Fruit fly (Drosophila melanogaster): Measurements from ENCODE around the gene Drs.

The Drs gene

DNA sequence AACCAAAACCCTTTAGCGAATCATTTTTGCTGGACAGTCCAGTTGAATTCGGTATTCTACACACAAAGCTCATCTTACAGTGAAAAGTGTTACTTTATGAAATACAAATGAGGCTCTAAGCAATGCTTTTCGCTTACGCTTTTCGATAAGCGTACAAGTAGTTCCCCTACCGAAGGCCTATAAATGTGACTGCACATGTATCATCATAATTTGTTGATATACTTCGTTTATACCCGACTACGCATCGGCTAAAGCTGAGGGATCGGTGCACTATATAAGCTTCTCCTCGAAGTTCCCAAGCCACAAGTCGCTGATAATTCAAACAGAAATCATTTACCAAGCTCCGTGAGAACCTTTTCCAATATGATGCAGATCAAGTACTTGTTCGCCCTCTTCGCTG, at the start of gene Drs:
Gene Drs (plus strand): TSS at position 301 of the 400 bp plus-strand sequence.
- TF ChIP-seq Mnt (GFP tag; optimal IDR thresholded peaks at IDR 0.05): no peak
- no peak for TF ChIP-seq bab1 (GFP tag; optimal IDR thresholded peaks at IDR 0.05)
- TF ChIP-seq CG5204 (GFP tag; optimal IDR thresholded peaks at IDR 0.05): no peak
- no peak for TF ChIP-seq CG14711 (tag; optimal IDR thresholded peaks at IDR 0.05)
- TF ChIP-seq CG7045 (GFP tag; optimal IDR thresholded peaks at IDR 0.05): no peak
- no peak for TF ChIP-seq CG7101 (tag; optimal IDR thresholded peaks at IDR 0.05)
- TF ChIP-seq tj (GFP tag; optimal IDR thresholded peaks at IDR 0.05): no peak
- TF ChIP-seq CG1620 (GFP tag; optimal IDR thresholded peaks at IDR 0.05): no peak
- no peak for TF ChIP-seq cic (GFP tag; optimal IDR thresholded peaks at IDR 0.05)
- no peak for TF ChIP-seq Clk (GFP tag; optimal IDR thresholded peaks at IDR 0.05)
- TF ChIP-seq CG33017 (tag; optimal IDR thresholded peaks at IDR 0.05): no peak
- TF ChIP-seq toe (GFP tag; optimal IDR thresholded peaks at IDR 0.05): no peak
- TF ChIP-seq kay (GFP tag; ENCODE audit: borderline replicate concordance): no peak
- TF ChIP-seq ovo (GFP tag; optimal IDR thresholded peaks at IDR 0.05): no peak
- no peak for TF ChIP-seq Crg-1 (GFP tag; optimal IDR thresholded peaks at IDR 0.05)

DNA sequence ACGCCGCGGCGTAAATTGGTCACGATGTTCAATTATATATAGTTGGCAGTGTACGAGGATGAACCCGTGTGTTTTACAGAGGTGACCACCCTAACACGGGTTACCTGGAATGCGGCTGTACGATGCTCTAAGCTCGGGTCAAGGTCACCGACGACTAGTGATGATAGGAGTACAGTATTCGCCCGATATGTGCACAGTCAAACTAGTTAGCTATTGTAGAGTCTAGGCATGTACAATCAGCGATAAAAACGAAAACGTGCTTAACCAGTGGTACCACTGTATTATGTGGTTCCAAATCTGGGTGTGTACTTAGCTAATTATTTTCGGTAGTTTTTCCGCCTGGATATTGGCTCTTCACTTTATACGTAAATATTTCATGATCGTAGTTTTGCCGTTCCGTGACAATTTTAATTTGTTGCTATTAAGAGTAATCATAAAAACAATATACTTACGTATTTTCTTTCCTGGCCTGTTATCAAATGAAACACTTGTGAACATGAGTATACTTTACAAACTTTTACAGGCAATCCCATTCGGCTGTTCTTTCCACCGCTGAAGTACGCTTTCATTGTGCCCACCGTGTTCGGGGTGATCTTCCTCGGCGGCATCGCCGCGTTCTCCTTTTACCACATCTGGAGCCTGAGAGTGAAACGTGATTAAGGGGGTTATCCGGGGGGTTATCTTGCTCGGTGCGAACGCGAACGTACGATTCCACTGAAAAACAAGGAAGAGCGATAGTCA, 49.2 kb upstream of the Drs start:
- TF ChIP-seq CG1620 (GFP tag; optimal IDR thresholded peaks at IDR 0.05) (no peak), CG33017 (tag; optimal IDR thresholded peaks at IDR 0.05) (peak; percentile 48), CG7101 (tag; optimal IDR thresholded peaks at IDR 0.05) (peak; percentile 55), cic (GFP tag; optimal IDR thresholded peaks at IDR 0.05) (peak; percentile 75), kay (GFP tag; ENCODE audit: borderline replicate concordance) (no peak), CG12768 (GFP tag; optimal IDR thresholded peaks at IDR 0.05) (peak; percentile 34), CG14711 (tag; optimal IDR thresholded peaks at IDR 0.05) (no peak), tj (GFP tag; optimal IDR thresholded peaks at IDR 0.05) (no peak), cnc (optimal IDR thresholded peaks at IDR 0.05) (peak in 1 of 2 experiments; percentile 4), Mnt (GFP tag; optimal IDR thresholded peaks at IDR 0.05) (no peak), Crg-1 (GFP tag; optimal IDR thresholded peaks at IDR 0.05) (peak; percentile 5), CG7045 (GFP tag; optimal IDR thresholded peaks at IDR 0.05) (no peak), CG5204 (GFP tag; optimal IDR thresholded peaks at IDR 0.05) (no peak), Clk (GFP tag; optimal IDR thresholded peaks at IDR 0.05) (peak; percentile 35), bab1 (GFP tag; optimal IDR thresholded peaks at IDR 0.05) (peak; percentile 37), toe (GFP tag; optimal IDR thresholded peaks at IDR 0.05) (peak; percentile 0), CG11617 (GFP tag; optimal IDR thresholded peaks at IDR 0.05) (no peak), pad (GFP tag; optimal IDR thresholded peaks at IDR 0.05) (no peak), ovo (GFP tag; optimal IDR thresholded peaks at IDR 0.05) (no peak), Hr96 (GFP tag; optimal IDR thresholded peaks at IDR 0.05) (peak; percentile 5)

DNA sequence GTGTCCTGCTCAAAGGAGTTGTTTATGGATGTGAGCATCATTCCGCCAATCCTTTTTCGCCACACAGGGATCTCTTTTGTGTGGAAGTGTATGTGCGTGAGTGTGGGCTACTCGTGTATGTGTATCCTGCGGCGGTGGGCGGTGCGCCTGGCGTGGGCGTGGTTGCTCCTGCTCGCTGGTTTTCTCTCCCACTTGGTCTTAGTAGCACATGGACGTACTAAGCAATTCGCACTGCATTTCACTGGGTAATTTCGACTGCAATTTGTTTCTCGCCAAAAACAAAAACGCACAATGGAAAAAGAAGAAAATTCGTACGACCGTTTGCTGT, 43.8 kb upstream of the Drs start:
- TF ChIP-seq kay (GFP tag; ENCODE audit: borderline replicate concordance): no peak
- no peak for TF ChIP-seq CG14711 (tag; optimal IDR thresholded peaks at IDR 0.05)

DNA sequence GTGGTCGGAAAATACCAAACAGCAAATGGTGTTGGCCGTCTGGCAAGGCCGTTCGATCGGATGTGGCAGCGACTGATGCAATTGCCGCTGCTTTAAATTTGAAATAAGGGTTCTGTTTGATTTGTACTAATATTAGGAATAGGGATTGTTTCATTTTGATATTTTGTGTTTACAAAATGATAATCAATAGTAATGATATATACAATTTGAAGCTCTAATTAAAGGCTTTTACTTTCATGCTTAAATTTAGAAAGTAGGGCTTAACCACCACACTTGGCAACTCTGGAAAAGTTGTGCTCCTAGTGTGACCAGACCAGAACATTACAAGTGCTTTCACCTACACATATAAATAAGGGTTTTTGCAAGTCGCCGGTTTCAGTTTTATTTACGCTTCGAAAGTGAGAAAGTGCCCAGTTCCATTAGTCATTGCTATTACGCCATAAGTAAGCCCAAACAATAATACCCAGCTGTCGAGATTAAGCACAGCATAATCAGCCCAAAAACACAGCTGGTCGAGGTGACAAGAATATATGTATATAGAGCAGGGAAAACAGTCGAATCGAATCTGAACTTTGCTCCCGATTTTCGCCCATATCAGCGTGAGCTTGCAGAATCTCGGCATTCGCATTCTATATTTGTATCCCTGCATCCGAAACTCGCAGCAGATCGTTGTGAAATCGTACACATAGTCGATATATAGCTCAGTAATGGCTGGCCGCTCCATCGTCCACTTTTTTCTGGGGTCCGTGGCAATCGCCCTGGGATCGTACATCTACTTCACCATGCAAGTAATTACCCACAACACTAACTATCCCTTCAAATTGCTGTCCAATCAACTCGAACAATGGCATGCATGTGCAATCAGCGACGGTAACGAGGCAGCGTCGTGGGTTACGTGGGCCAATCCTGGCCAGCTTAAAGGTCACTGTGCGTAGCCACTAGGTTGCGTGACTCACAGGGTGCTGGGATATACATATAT, 43.1 kb upstream of the Drs start, which contains the start of gene Gtpx:
Gene Gtpx (plus strand): TSS at position 341 of the 979 bp plus-strand sequence.
- no peak for TF ChIP-seq bab1 (GFP tag; optimal IDR thresholded peaks at IDR 0.05)
- peak; percentile 73 for TF ChIP-seq CG11617 (GFP tag; optimal IDR thresholded peaks at IDR 0.05)
- TF ChIP-seq Hr96 (GFP tag; optimal IDR thresholded peaks at IDR 0.05): peak; percentile 35
- peak; percentile 65 for TF ChIP-seq cic (GFP tag; optimal IDR thresholded peaks at IDR 0.05)
- TF ChIP-seq CG7101 (tag; optimal IDR thresholded peaks at IDR 0.05): peak; percentile 60
- peak; percentile 93 for TF ChIP-seq CG14711 (tag; optimal IDR thresholded peaks at IDR 0.05)
- peak; percentile 72 for TF ChIP-seq toe (GFP tag; optimal IDR thresholded peaks at IDR 0.05)
- peak; percentile 8 for TF ChIP-seq CG33017 (tag; optimal IDR thresholded peaks at IDR 0.05)
- peak; percentile 63 for TF ChIP-seq Crg-1 (GFP tag; optimal IDR thresholded peaks at IDR 0.05)
- peak; percentile 35 for TF ChIP-seq pad (GFP tag; optimal IDR thresholded peaks at IDR 0.05)
- TF ChIP-seq CG5204 (GFP tag; optimal IDR thresholded peaks at IDR 0.05): no peak
- peak; percentile 26 for TF ChIP-seq Mnt (GFP tag; optimal IDR thresholded peaks at IDR 0.05)
- no peak for TF ChIP-seq CG7045 (GFP tag; optimal IDR thresholded peaks at IDR 0.05)
- peak; percentile 80 to 98 for TF ChIP-seq cnc (optimal IDR thresholded peaks at IDR 0.05)
- TF ChIP-seq CG1620 (GFP tag; optimal IDR thresholded peaks at IDR 0.05): peak; percentile 63
- TF ChIP-seq kay (GFP tag; ENCODE audit: borderline replicate concordance): no peak
- TF ChIP-seq ovo (GFP tag; optimal IDR thresholded peaks at IDR 0.05): peak; percentile 25
- peak; percentile 71 for TF ChIP-seq tj (GFP tag; optimal IDR thresholded peaks at IDR 0.05)
- TF ChIP-seq CG12768 (GFP tag; optimal IDR thresholded peaks at IDR 0.05): peak; percentile 57
- TF ChIP-seq Clk (GFP tag; optimal IDR thresholded peaks at IDR 0.05): no peak

DNA sequence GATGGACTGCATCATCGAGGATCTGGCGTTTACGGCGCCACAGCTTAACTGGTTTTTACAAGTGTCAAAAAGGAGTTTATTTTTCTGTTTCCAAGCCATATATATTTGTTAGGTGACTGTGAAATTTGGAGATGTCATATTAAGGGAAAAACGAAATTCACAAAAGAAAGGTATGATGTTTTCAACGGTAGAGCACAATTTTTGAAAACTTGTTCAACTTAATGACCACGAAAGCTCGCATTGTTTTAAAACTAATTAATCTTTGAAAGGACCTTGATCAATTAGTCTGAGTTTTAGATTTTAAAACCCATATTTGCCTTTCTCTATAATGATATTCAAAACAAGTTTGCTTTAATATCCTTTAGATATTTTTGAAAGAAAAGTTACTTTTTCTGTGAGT, 40.6 kb upstream of the Drs start, which contains the start of gene Strip:
Gene Strip (minus strand): TSS at position 101 of the 400 bp plus-strand sequence.
- TF ChIP-seq CG12768 (GFP tag; optimal IDR thresholded peaks at IDR 0.05): no peak
- TF ChIP-seq CG14711 (tag; optimal IDR thresholded peaks at IDR 0.05): no peak
- no peak for TF ChIP-seq Mnt (GFP tag; optimal IDR thresholded peaks at IDR 0.05)
- no peak for TF ChIP-seq pad (GFP tag; optimal IDR thresholded peaks at IDR 0.05)
- no peak for TF ChIP-seq CG7045 (GFP tag; optimal IDR thresholded peaks at IDR 0.05)
- no peak for TF ChIP-seq CG1620 (GFP tag; optimal IDR thresholded peaks at IDR 0.05)
- no peak for TF ChIP-seq CG5204 (GFP tag; optimal IDR thresholded peaks at IDR 0.05)
- TF ChIP-seq Clk (GFP tag; optimal IDR thresholded peaks at IDR 0.05): no peak
- no peak for TF ChIP-seq ovo (GFP tag; optimal IDR thresholded peaks at IDR 0.05)
- TF ChIP-seq cic (GFP tag; optimal IDR thresholded peaks at IDR 0.05): no peak
- no peak for TF ChIP-seq bab1 (GFP tag; optimal IDR thresholded peaks at IDR 0.05)
- no peak for TF ChIP-seq toe (GFP tag; optimal IDR thresholded peaks at IDR 0.05)
- TF ChIP-seq CG11617 (GFP tag; optimal IDR thresholded peaks at IDR 0.05): no peak
- TF ChIP-seq CG7101 (tag; optimal IDR thresholded peaks at IDR 0.05): no peak
- TF ChIP-seq cnc (optimal IDR thresholded peaks at IDR 0.05): no peak
